Fruit fly (Drosophila melanogaster) whole organism, embryonic: ENCODE measurements around the gene CG42342.

Source experiments
- Blimp-1 ChIP-seq: fragments of 200-800 bp; sonication (Bioruptor generic); optimal IDR thresholded peaks from 3 replicates; lab custom pipeline; 2018; ENCODE audit warnings: missing biosample characterization, missing genetic modification characterization, mild to moderate bottlenecking, moderate library complexity, missing genetic modification reagents
- CG1024 ChIP-seq: fragments of 200-800 bp; sonication (Bioruptor generic); IDR thresholded peaks from 2 replicates; pipeline ENCODE4 v1.3.6; 2022; ENCODE audit warnings: missing biosample characterization, missing genetic modification characterization
- CG12769 ChIP-seq: fragments of 200-800 bp; sonication (Bioruptor generic); optimal IDR thresholded peaks from 2 replicates; lab custom pipeline; 2019; ENCODE audit warnings: missing biosample characterization, mild to moderate bottlenecking, missing genetic modification characterization, moderate library complexity
- CG13624 ChIP-seq: fragments of 200-800 bp; sonication (Bioruptor generic); optimal IDR thresholded peaks from 2 replicates; lab custom pipeline; 2016; ENCODE audit warnings: missing biosample characterization, missing genetic modification characterization
- CG13894 ChIP-seq: fragments of 200-800 bp; sonication (Bioruptor generic); optimal IDR thresholded peaks from 3 replicates; lab custom pipeline; 2018; ENCODE audit warnings: missing biosample characterization, mild to moderate bottlenecking, missing genetic modification characterization, moderate library complexity
- CG14050 ChIP-seq: fragments of 200-800 bp; sonication (Bioruptor generic); IDR thresholded peaks from 3 replicates; pipeline ENCODE4 v1.3.6; 2022; ENCODE audit warnings: missing biosample characterization, missing genetic modification characterization
- CG15269 ChIP-seq: fragments of 200-800 bp; sonication (Bioruptor generic); optimal IDR thresholded peaks from 2 replicates; lab custom pipeline; 2018; ENCODE audit warnings: missing biosample characterization, mild to moderate bottlenecking, missing genetic modification characterization, moderate library complexity
- CG18262 ChIP-seq: fragments of 200-800 bp; optimal IDR thresholded peaks from 3 replicates; lab custom pipeline; 2019; ENCODE audit warnings: missing biosample characterization, mild to moderate bottlenecking, missing genetic modification characterization, moderate library complexity
- CG2712 ChIP-seq: fragments of 200-800 bp; optimal IDR thresholded peaks from 3 replicates; lab custom pipeline; 2019; ENCODE audit warnings: missing biosample characterization, mild to moderate bottlenecking, missing genetic modification characterization, moderate library complexity
- CG4424 ChIP-seq: fragments of 200-800 bp; sonication (Bioruptor generic); optimal IDR thresholded peaks from 3 replicates; lab custom pipeline; 2016; ENCODE audit warnings: missing biosample characterization, missing genetic modification characterization
- CG4730 ChIP-seq: fragments of 200-800 bp; sonication (Bioruptor generic); IDR thresholded peaks from 2 replicates; pipeline ENCODE4 v1.3.6; 2022; ENCODE audit warnings: missing biosample characterization, missing genetic modification characterization
- CG8089 ChIP-seq: fragments of 200-800 bp; sonication (Bioruptor generic); optimal IDR thresholded peaks from 3 replicates; lab custom pipeline; 2016; ENCODE audit warnings: missing biosample characterization, missing genetic modification characterization
- CG9437 ChIP-seq: fragments of 200-800 bp; sonication (Bioruptor generic); optimal IDR thresholded peaks from 2 replicates; lab custom pipeline; 2018; ENCODE audit warnings: missing biosample characterization, mild to moderate bottlenecking, missing genetic modification characterization
- CG9876 ChIP-seq: fragments of 200-800 bp; sonication (Bioruptor generic); optimal IDR thresholded peaks from 2 replicates; lab custom pipeline; 2016; ENCODE audit warnings: missing biosample characterization, missing genetic modification characterization
- CG9932 ChIP-seq: fragments of 200-800 bp; sonication (Bioruptor generic); IDR thresholded peaks from 2 replicates; pipeline ENCODE4 v1.3.6; 2022; ENCODE audit warnings: missing biosample characterization, missing genetic modification characterization
- Deaf1 ChIP-seq: fragments of 200-800 bp; optimal IDR thresholded peaks from 3 replicates; lab custom pipeline; 2019; ENCODE audit warnings: missing biosample characterization, mild to moderate bottlenecking, missing genetic modification characterization, moderate library complexity
- Eip74EF ChIP-seq, 2 experiments: fragments of 200-800 bp in 1 of 2; fragments of >200 bp in 1 of 2; sonication (Bioruptor generic) in 1 of 2; optimal IDR thresholded peaks; 2 replicates each; lab custom pipeline; 2017 to 2019; ENCODE audit warnings: missing biosample characterization in 2 of 2, missing genetic modification characterization in 2 of 2, mild to moderate bottlenecking in 1 of 2, moderate library complexity in 1 of 2
- Ets97D ChIP-seq: fragments of 200-800 bp; sonication (Bioruptor generic); optimal IDR thresholded peaks from 3 replicates; lab custom pipeline; 2016; ENCODE audit warnings: missing biosample characterization, missing genetic modification characterization
- H2.0 ChIP-seq: fragments of 200-800 bp; sonication (Bioruptor generic); IDR thresholded peaks from 2 replicates; pipeline ENCODE4 v1.3.6; 2022; ENCODE audit warnings: missing biosample characterization, missing genetic modification characterization
- Hmx ChIP-seq: fragments of 200-800 bp; sonication (Bioruptor generic); optimal IDR thresholded peaks from 2 replicates; lab custom pipeline; 2016; ENCODE audit warnings: missing biosample characterization, missing genetic modification characterization
- Med ChIP-seq: fragments of 200-800 bp; sonication (Bioruptor generic); peaks from one replicate; lab custom pipeline; 2016; ENCODE audit warnings: missing biosample characterization, missing genetic modification characterization, mild to moderate bottlenecking, inconsistent platforms, moderate library complexity
- Pdp1 ChIP-seq, 2 experiments: fragments of 200-800 bp; sonication (Bioruptor generic); optimal IDR thresholded peaks; 3 replicates each; lab custom pipeline; 2016; ENCODE audit warnings: missing biosample characterization in 2 of 2, missing genetic modification characterization in 2 of 2, mild to moderate bottlenecking in 1 of 2, moderate library complexity in 1 of 2
- Rfx ChIP-seq: fragments of 200-800 bp; sonication (Bioruptor generic); IDR thresholded peaks from 2 replicates; pipeline ENCODE4 v1.3.6; 2022; ENCODE audit warnings: missing biosample characterization, missing genetic modification characterization
- TFAM ChIP-seq: fragments of 200-800 bp; sonication (Bioruptor generic); optimal IDR thresholded peaks from 2 replicates; lab custom pipeline; 2017; ENCODE audit warnings: missing biosample characterization, missing genetic modification characterization, inconsistent platforms
- chinmo ChIP-seq: fragments of 200-800 bp; sonication (Bioruptor generic); IDR thresholded peaks from 4 replicates; pipeline ENCODE4 v1.3.6; 2022; ENCODE audit warnings: missing biosample characterization, missing genetic modification characterization; ENCODE audit not compliant: partially characterized antibody
- fd64A ChIP-seq: fragments of 200-800 bp; sonication (Bioruptor generic); optimal IDR thresholded peaks from 3 replicates; lab custom pipeline; 2018; ENCODE audit warnings: missing biosample characterization, mild to moderate bottlenecking, missing genetic modification characterization
- grn ChIP-seq: fragments of 200-800 bp; sonication (Bioruptor generic); optimal IDR thresholded peaks from 3 replicates; lab custom pipeline; 2017; ENCODE audit warnings: missing biosample characterization, missing genetic modification characterization
- hbn ChIP-seq: fragments of 200-800 bp; sonication (Bioruptor generic); IDR thresholded peaks from 2 replicates; pipeline ENCODE4 v1.3.6; 2022; ENCODE audit warnings: missing biosample characterization, missing genetic modification characterization; ENCODE audit not compliant: partially characterized antibody
- inv ChIP-seq: fragments of 200-800 bp; sonication (Bioruptor generic); IDR thresholded peaks from 2 replicates; pipeline ENCODE4 v1.3.6; 2022; ENCODE audit warnings: missing biosample characterization, missing genetic modification characterization; ENCODE audit not compliant: partially characterized antibody
- mam ChIP-seq: fragments of 200-800 bp; sonication (Bioruptor generic); optimal IDR thresholded peaks from 3 replicates; lab custom pipeline; 2016; ENCODE audit warnings: missing biosample characterization, missing genetic modification characterization
- otp ChIP-seq: fragments of 200-800 bp; sonication (Bioruptor generic); IDR thresholded peaks from 3 replicates; pipeline ENCODE4, ENCODE4 v1.3.6; 2022; ENCODE audit warnings: missing biosample characterization, missing genetic modification characterization
- pho ChIP-seq: fragments of 200-800 bp; sonication (Bioruptor generic); optimal IDR thresholded peaks from 2 replicates; lab custom pipeline; 2016; ENCODE audit warnings: missing biosample characterization, missing genetic modification characterization
- pita ChIP-seq: fragments of 200-800 bp; sonication (Bioruptor generic); optimal IDR thresholded peaks from 2 replicates; lab custom pipeline; 2017; ENCODE audit warnings: missing biosample characterization, mild to moderate bottlenecking, missing genetic modification characterization
- schlank ChIP-seq: fragments of 200-800 bp; sonication (Bioruptor generic); optimal IDR thresholded peaks from 2 replicates; lab custom pipeline; 2018; ENCODE audit warnings: missing biosample characterization, mild to moderate bottlenecking, missing genetic modification characterization
- scrt ChIP-seq: fragments of 200-800 bp; sonication (Bioruptor generic); optimal IDR thresholded peaks from 2 replicates; lab custom pipeline; 2018; ENCODE audit warnings: missing biosample characterization, mild to moderate bottlenecking, missing genetic modification characterization, moderate library complexity
- sd ChIP-seq: fragments of 200-800 bp; sonication (Bioruptor generic); optimal IDR thresholded peaks from 3 replicates; lab custom pipeline; 2018; ENCODE audit warnings: missing biosample characterization, mild to moderate bottlenecking, missing genetic modification characterization, moderate library complexity
- sqz ChIP-seq: fragments of 200-800 bp; sonication (Bioruptor generic); optimal IDR thresholded peaks from 3 replicates; lab custom pipeline; 2018; ENCODE audit warnings: missing biosample characterization, mild to moderate bottlenecking, missing genetic modification characterization
- vvl ChIP-seq: fragments of 200-800 bp; sonication (Bioruptor generic); IDR thresholded peaks from 2 replicates; pipeline ENCODE4 v1.3.6; 2022; ENCODE audit warnings: missing biosample characterization, missing genetic modification characterization

Gene CG42342

DNA sequence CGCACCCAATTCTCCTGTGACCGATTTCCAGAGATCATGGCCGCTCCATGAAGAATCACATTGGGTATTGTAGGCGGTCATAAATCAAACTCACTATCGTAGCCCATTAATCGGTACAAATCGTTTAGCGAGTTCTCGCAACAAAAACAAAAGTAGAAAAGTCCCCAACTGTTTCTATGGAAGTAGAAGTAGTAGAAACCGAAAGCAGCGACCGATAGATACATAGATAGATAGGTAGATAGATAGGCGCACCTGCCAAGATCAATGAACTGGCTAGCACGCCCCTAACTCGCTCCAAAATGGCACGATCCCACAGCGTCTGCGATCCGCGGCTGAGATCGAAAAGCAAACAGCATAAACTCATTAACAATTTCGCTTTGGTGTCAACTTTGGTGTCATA, 98.2 kb downstream of the CG42342 start:
- TF ChIP-seq TFAM (GFP tag; lab: Kevin White, UChicago) (no peak), chinmo (0 out of 4 replicates have a peak, but pooled peaks have one; percentile 10), CG15269 (tag; lab: Kevin White, UChicago) (peak; percentile 19), grn (GFP tag; lab: Kevin White, UChicago) (peak; percentile 64), sd (tag; lab: Kevin White, UChicago) (peak; percentile 16), Blimp-1 (GFP tag; lab: Kevin White, UChicago) (peak; percentile 55)

DNA sequence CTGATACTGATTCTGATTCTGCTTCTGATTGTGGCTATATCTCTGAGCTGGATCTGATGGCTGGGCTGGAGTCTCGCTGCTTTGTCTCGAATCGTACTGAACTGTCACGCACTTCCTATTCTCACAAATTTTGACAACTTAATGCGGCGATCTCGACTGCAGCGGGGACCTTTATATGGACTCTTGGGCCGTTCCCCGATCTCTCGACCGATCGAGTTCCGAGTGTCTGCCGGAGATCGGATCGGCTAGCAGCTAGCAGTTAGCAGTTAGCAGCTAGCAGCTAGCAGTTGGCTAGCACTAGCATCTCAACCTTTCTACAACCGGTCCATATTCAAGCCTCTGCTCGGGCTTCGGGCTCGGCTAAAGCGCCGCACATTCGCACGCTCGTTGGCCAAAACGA, 102.1 kb downstream of the CG42342 start, which contains the start of gene CG10345:
CG10345 (minus strand) TSS at position 147 of the 400 bp plus-strand sequence.
- TF ChIP-seq Med (GFP tag; lab: Kevin White, UChicago) (peak; percentile 47), CG9932 (no peak), CG13624 (GFP tag; lab: Kevin White, UChicago) (no peak), sqz (GFP tag; lab: Kevin White, UChicago) (no peak), CG12769 (tag; lab: Kevin White, UChicago) (peak; percentile 38), Deaf1 (tag; lab: Kevin White, UChicago) (peak; percentile 85), inv (GFP tag; lab: Robert Waterston, UW) (no peak), H2.0 (GFP tag; lab: Robert Waterston, UW) (no peak), CG4730 (no peak), otp (GFP tag; lab: Robert Waterston, UW) (no peak), hbn (GFP tag; lab: Robert Waterston, UW) (no peak), chinmo (0 out of 4 replicates have a peak, but pooled peaks have one; percentile 39), Rfx (GFP tag; lab: Robert Waterston, UW) (no peak), CG4424 (GFP tag; lab: Kevin White, UChicago) (no peak), pho (GFP tag; lab: Kevin White, UChicago) (no peak), CG13894 (peak; percentile 56)

DNA sequence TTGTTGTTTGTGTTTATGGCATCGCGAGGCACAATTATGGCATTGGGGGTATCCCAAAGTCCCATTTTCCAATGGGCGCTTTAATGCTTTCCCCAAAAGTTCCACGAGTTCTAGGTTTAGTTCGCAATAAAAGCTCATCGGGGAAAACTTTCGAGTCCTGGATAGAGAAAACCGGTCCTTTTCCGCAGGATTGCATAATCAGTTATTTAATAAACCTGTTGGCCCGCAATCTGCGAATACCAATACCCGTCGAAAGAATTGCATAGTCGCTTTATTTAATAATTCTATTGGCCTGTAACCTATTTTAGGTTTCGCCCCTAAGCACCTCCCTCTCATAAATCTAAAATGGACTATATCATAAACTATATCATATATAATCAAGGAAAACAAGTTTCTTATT, 103.4 kb downstream of the CG42342 start:
- TF ChIP-seq scrt (GFP tag; lab: Kevin White, UChicago), result peak; percentile 75
- TF ChIP-seq Pdp1 (GFP tag; optimal IDR thresholded peaks at IDR 0.05; lab: Kevin White, UChicago), result peak in 1 of 2 experiments; percentile 92
- no peak for TF ChIP-seq Ets97D
- TF ChIP-seq fd64A (GFP tag; lab: Kevin White, UChicago), result no peak
- TF ChIP-seq vvl (GFP tag; lab: Robert Waterston, UW), result no peak
- TF ChIP-seq schlank (tag; lab: Kevin White, UChicago), result no peak

DNA sequence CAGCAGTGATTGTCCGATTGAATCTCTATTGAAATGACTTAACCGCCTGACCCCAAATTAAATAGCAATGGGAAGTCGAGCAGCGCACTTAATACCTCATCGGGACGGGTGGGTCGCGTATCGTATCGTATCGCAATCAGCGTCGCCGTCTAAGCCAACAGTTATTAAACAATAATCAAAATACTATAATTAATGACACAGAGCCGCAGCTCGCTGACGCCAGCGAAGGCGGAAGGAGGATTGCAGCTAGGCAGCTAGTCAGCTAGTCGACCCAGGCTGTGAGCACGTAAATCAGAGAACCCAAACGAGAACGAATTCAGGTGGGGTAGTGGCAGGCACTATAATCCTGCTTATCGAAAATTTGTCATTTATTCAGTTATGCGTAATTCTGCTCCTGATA, 106.3 kb downstream of the CG42342 start, which contains the start of gene NPF:
NPF (plus strand) TSS at position 301 of the 400 bp plus-strand sequence.
- TF ChIP-seq CG1024 (no peak), Eip74EF (GFP tag; optimal IDR thresholded peaks at IDR 0.05; lab: Kevin White, UChicago) (no peak), mam (GFP tag; lab: Kevin White, UChicago) (no peak), CG18262 (tag; lab: Kevin White, UChicago) (no peak), CG8089 (GFP tag; lab: Kevin White, UChicago) (no peak), CG14050 (GFP tag; lab: Robert Waterston, UW) (no peak)

DNA sequence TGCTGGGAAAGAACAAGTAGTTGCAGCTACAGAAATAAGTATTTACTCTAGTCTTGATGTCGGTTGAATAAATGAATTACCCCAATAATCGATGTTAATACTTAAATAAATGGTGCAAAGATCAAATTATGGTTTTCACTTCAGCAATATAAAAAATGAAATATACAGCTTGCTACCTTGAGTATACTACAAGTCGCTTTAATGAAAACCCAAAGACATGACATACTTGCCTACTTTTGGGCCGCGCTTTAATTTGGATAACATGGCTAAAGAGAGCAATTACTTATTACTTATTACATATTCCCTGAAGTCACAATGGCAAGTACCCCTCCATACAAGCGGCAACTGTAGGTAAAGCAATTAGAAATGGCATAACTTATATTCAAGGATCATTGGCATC, 108.7 kb downstream of the CG42342 start:
- TF ChIP-seq CG2712 (peak; percentile 33), CG9876 (GFP tag; lab: Kevin White, UChicago) (no peak), CG9437 (GFP tag; lab: Kevin White, UChicago) (no peak), sqz (GFP tag; lab: Kevin White, UChicago) (no peak), pita (GFP tag; lab: Kevin White, UChicago) (no peak), Hmx (GFP tag; lab: Kevin White, UChicago) (no peak)
